Fruit fly (Drosophila melanogaster): ENCODE measurements around the gene CG33721.

- TF ChIP-seq usp (GFP tag; optimal IDR thresholded peaks at IDR 0.05) (no peak), pan (optimal IDR thresholded peaks at IDR 0.05) (no peak), CG8478 (optimal IDR thresholded peaks at IDR 0.05) (no peak), Dll (optimal IDR thresholded peaks at IDR 0.05) (no peak)
Observed at dm6 chr3R:22324736-22325135, 6.1 kb upstream of the CG33721 start.

All from whole organism.